Fruit fly (Drosophila melanogaster) whole organism, embryonic: ENCODE measurements around the gene Actn3.

Experiments used
- Ada2b ChIP-seq: fragments of 200-800 bp; sonication (Bioruptor generic); IDR thresholded peaks from 2 replicates; pipeline ENCODE4 v1.3.6; 2022; ENCODE audit warnings: missing biosample characterization, missing genetic modification characterization
- Awh ChIP-seq: fragments of 200-800 bp; sonication (Bioruptor generic); IDR thresholded peaks from 2 replicates; pipeline ENCODE4, ENCODE4 v1.3.6; 2022; ENCODE audit warnings: missing biosample characterization, missing genetic modification characterization
- B-H1 ChIP-seq: fragments of 200-800 bp; sonication (Bioruptor generic); IDR thresholded peaks from 3 replicates; pipeline ENCODE4 v1.3.6; 2022; ENCODE audit warnings: missing biosample characterization, missing genetic modification characterization
- CG10543 ChIP-seq: fragments of 200-800 bp; sonication (Bioruptor generic); optimal IDR thresholded peaks from 3 replicates; lab custom pipeline; 2017; ENCODE audit warnings: missing biosample characterization, mild to moderate bottlenecking, missing genetic modification characterization, moderate library complexity
- CG11560 ChIP-seq: fragments of 200-800 bp; sonication (Bioruptor generic); IDR thresholded peaks from 3 replicates; pipeline ENCODE4 v1.3.6; 2022; ENCODE audit warnings: missing biosample characterization, missing genetic modification characterization
- CG11695 ChIP-seq: fragments of 200-800 bp; sonication (Bioruptor generic); IDR thresholded peaks from 3 replicates; pipeline ENCODE4 v1.3.6; 2022; ENCODE audit warnings: missing biosample characterization, missing genetic modification characterization
- CG12071 ChIP-seq: fragments of 200-800 bp; sonication (Bioruptor generic); optimal IDR thresholded peaks from 3 replicates; lab custom pipeline; 2018; ENCODE audit warnings: missing biosample characterization, mild to moderate bottlenecking, missing genetic modification characterization
- CG13424 ChIP-seq: fragments of 200-800 bp; sonication (Bioruptor generic); optimal IDR thresholded peaks from 2 replicates; lab custom pipeline; 2019; ENCODE audit warnings: missing biosample characterization, mild to moderate bottlenecking, missing genetic modification characterization, moderate library complexity
- CG13624 ChIP-seq: fragments of 200-800 bp; sonication (Bioruptor generic); optimal IDR thresholded peaks from 2 replicates; lab custom pipeline; 2016; ENCODE audit warnings: missing biosample characterization, missing genetic modification characterization
- CG14014 ChIP-seq: fragments of 200-800 bp; sonication (Bioruptor generic); IDR thresholded peaks from 2 replicates; pipeline ENCODE4 v1.3.6; 2022; ENCODE audit warnings: missing biosample characterization, missing genetic modification characterization
- CG15073 ChIP-seq: fragments of 200-800 bp; sonication (Bioruptor generic); optimal IDR thresholded peaks from 2 replicates; lab custom pipeline; 2016; ENCODE audit warnings: missing biosample characterization, missing genetic modification characterization
- CG3163 ChIP-seq: fragments of 200-800 bp; sonication (Bioruptor generic); optimal IDR thresholded peaks from 3 replicates; lab custom pipeline; 2016; ENCODE audit warnings: missing biosample characterization, missing genetic modification characterization
- CG33213 ChIP-seq: fragments of 200-800 bp; sonication (Bioruptor generic); optimal IDR thresholded peaks from 3 replicates; lab custom pipeline; 2016; ENCODE audit warnings: missing biosample characterization, missing genetic modification characterization
- CG3838 ChIP-seq: fragments of 200-800 bp; sonication (Bioruptor generic); optimal IDR thresholded peaks from 3 replicates; lab custom pipeline; 2016; ENCODE audit warnings: missing biosample characterization, missing genetic modification characterization
- CG43689 ChIP-seq: fragments of 200-800 bp; sonication (Bioruptor generic); IDR thresholded peaks from 2 replicates; pipeline ENCODE4 v1.3.6; 2022; ENCODE audit warnings: missing biosample characterization, missing genetic modification characterization
- CG4707 ChIP-seq: fragments of 200-800 bp; sonication (Bioruptor generic); optimal IDR thresholded peaks from 2 replicates; lab custom pipeline; 2018; ENCODE audit warnings: missing biosample characterization, mild to moderate bottlenecking, missing genetic modification characterization, moderate library complexity
- CG5180 ChIP-seq: fragments of 200-800 bp; sonication (Bioruptor generic); optimal IDR thresholded peaks from 3 replicates; lab custom pipeline; 2017; ENCODE audit warnings: missing biosample characterization, missing genetic modification characterization, mild to moderate bottlenecking, moderate library complexity, missing genetic modification reagents
- CG7556 ChIP-seq: fragments of 200-800 bp; sonication (Bioruptor generic); optimal IDR thresholded peaks from 2 replicates; lab custom pipeline; 2017; ENCODE audit warnings: missing biosample characterization, mild to moderate bottlenecking, missing genetic modification characterization
- CG8924 ChIP-seq: fragments of 200-800 bp; optimal IDR thresholded peaks from 3 replicates; lab custom pipeline; 2019; ENCODE audit warnings: missing biosample characterization, mild to moderate bottlenecking, missing genetic modification characterization, moderate library complexity
- Camta ChIP-seq: fragments of 200-800 bp; sonication (Bioruptor generic); optimal IDR thresholded peaks from 2 replicates; lab custom pipeline; 2016; ENCODE audit warnings: missing biosample characterization, missing genetic modification characterization
- Chrac-16 ChIP-seq: fragments of 200-800 bp; sonication (Bioruptor generic); optimal IDR thresholded peaks from 3 replicates; lab custom pipeline; 2016; ENCODE audit warnings: missing biosample characterization, missing genetic modification characterization
- D19A ChIP-seq: fragments of 200-800 bp; optimal IDR thresholded peaks from 3 replicates; lab custom pipeline; 2019; ENCODE audit warnings: missing biosample characterization, mild to moderate bottlenecking, missing genetic modification characterization, moderate library complexity
- Dll ChIP-seq: fragments of 200-800 bp; sonication (Bioruptor generic); IDR thresholded peaks from 4 replicates; pipeline ENCODE4 v1.3.6; 2022; ENCODE audit warnings: missing biosample characterization, missing genetic modification characterization; ENCODE audit not compliant: partially characterized antibody
- Dp ChIP-seq: fragments of 200-800 bp; sonication (Bioruptor generic); optimal IDR thresholded peaks from 2 replicates; lab custom pipeline; 2018; ENCODE audit warnings: missing biosample characterization, mild to moderate bottlenecking, missing genetic modification characterization, moderate library complexity
- Hmr ChIP-seq: fragments of 200-800 bp; sonication (Bioruptor generic); optimal IDR thresholded peaks from 3 replicates; lab custom pipeline; 2017; ENCODE audit warnings: mild to moderate bottlenecking, missing biosample characterization, missing genetic modification reagents, missing genetic modification characterization
- Hr78 ChIP-seq, 2 experiments: fragments of 200-800 bp in 1 of 2; fragments of >200 bp in 1 of 2; sonication (Bioruptor generic) in 1 of 2; optimal IDR thresholded peaks; 2 replicates each; lab custom pipeline; 2017 to 2019; ENCODE audit warnings: missing biosample characterization in 2 of 2, missing genetic modification characterization in 2 of 2, mild to moderate bottlenecking in 1 of 2, moderate library complexity in 1 of 2
- Hsf ChIP-seq: fragments of 200-800 bp; sonication (Bioruptor generic); optimal IDR thresholded peaks from 3 replicates; lab custom pipeline; 2016; ENCODE audit warnings: missing biosample characterization, missing genetic modification characterization
- Sin3A ChIP-seq: fragments of >200 bp; optimal IDR thresholded peaks from 2 replicates; lab custom pipeline; 2018
- ab ChIP-seq: fragments of 200-800 bp; sonication (Bioruptor generic); optimal IDR thresholded peaks from 2 replicates; lab custom pipeline; 2016; ENCODE audit warnings: missing biosample characterization, missing genetic modification characterization
- br ChIP-seq: fragments of >200 bp; optimal IDR thresholded peaks from 2 replicates; lab custom pipeline; 2017
- btn ChIP-seq: fragments of 200-800 bp; sonication (Bioruptor generic); optimal IDR thresholded peaks from 2 replicates; lab custom pipeline; 2016; ENCODE audit warnings: missing biosample characterization, missing genetic modification characterization
- cas ChIP-seq: fragments of 200-800 bp; sonication (Bioruptor generic); IDR thresholded peaks from 2 replicates; pipeline ENCODE4 v1.3.6; 2022; ENCODE audit warnings: missing biosample characterization, missing genetic modification characterization
- ci ChIP-seq: fragments of 200-800 bp; sonication (Bioruptor generic); IDR thresholded peaks from 3 replicates; pipeline ENCODE4 v1.3.6; 2022; ENCODE audit warnings: missing biosample characterization, missing genetic modification characterization
- gce ChIP-seq: fragments of 200-800 bp; sonication (Bioruptor generic); IDR thresholded peaks from 3 replicates; pipeline ENCODE4 v1.3.6; 2022; ENCODE audit warnings: missing biosample characterization, missing genetic modification characterization
- gcm ChIP-seq: fragments of 200-800 bp; sonication (Bioruptor generic); optimal IDR thresholded peaks from 2 replicates; lab custom pipeline; 2019; ENCODE audit warnings: missing biosample characterization, mild to moderate bottlenecking, missing genetic modification characterization, moderate library complexity
- gro ChIP-seq: fragments of 200-800 bp; sonication (Bioruptor generic); optimal IDR thresholded peaks from 2 replicates; lab custom pipeline; 2016; ENCODE audit warnings: missing biosample characterization, missing genetic modification characterization
- hkb ChIP-seq, 2 experiments: fragments of 200-800 bp in 1 of 2; fragments of >200 bp in 1 of 2; sonication (Bioruptor generic) in 1 of 2; IDR thresholded peaks in 1 of 2; optimal IDR thresholded peaks in 1 of 2; 2 replicates each; pipeline versions ENCODE4 v1.3.6 to Lab custom; 2017 to 2022; ENCODE audit warnings: missing biosample characterization in 1 of 2, missing genetic modification characterization in 1 of 2
- ind ChIP-seq: fragments of 200-800 bp; sonication (Bioruptor generic); optimal IDR thresholded peaks from 3 replicates; lab custom pipeline; 2016; ENCODE audit warnings: missing biosample characterization, missing genetic modification characterization
- inv ChIP-seq: fragments of 200-800 bp; sonication (Bioruptor generic); IDR thresholded peaks from 2 replicates; pipeline ENCODE4 v1.3.6; 2022; ENCODE audit warnings: missing biosample characterization, missing genetic modification characterization; ENCODE audit not compliant: partially characterized antibody
- lmd ChIP-seq: fragments of 200-800 bp; sonication (Bioruptor generic); IDR thresholded peaks from 2 replicates; pipeline ENCODE4 v1.3.6; 2022; ENCODE audit warnings: missing biosample characterization, missing genetic modification characterization
- p53 ChIP-seq: fragments of 200-800 bp; sonication (Bioruptor generic); optimal IDR thresholded peaks from 2 replicates; lab custom pipeline; 2016; ENCODE audit warnings: missing biosample characterization, missing genetic modification characterization
- pfk ChIP-seq: fragments of 200-800 bp; sonication (Bioruptor generic); optimal IDR thresholded peaks from 2 replicates; lab custom pipeline; 2018; ENCODE audit warnings: missing biosample characterization, mild to moderate bottlenecking, missing genetic modification characterization, moderate library complexity
- pho ChIP-seq: fragments of 200-800 bp; sonication (Bioruptor generic); optimal IDR thresholded peaks from 2 replicates; lab custom pipeline; 2016; ENCODE audit warnings: missing biosample characterization, missing genetic modification characterization
- slp2 ChIP-seq: fragments of 200-800 bp; sonication (Bioruptor generic); optimal IDR thresholded peaks from 2 replicates; lab custom pipeline; 2016; ENCODE audit warnings: missing biosample characterization, missing genetic modification characterization
- tin ChIP-seq: fragments of 200-800 bp; sonication (Bioruptor generic); optimal IDR thresholded peaks from 3 replicates; lab custom pipeline; 2016; ENCODE audit warnings: missing biosample characterization, missing genetic modification characterization
- trem ChIP-seq: fragments of 200-800 bp; optimal IDR thresholded peaks from 3 replicates; lab custom pipeline; 2019; ENCODE audit warnings: missing biosample characterization, mild to moderate bottlenecking, missing genetic modification characterization, moderate library complexity
- trh ChIP-seq: fragments of 200-800 bp; sonication (Bioruptor generic); optimal IDR thresholded peaks from 2 replicates; lab custom pipeline; 2016; ENCODE audit warnings: missing biosample characterization, missing genetic modification characterization
- tx ChIP-seq: fragments of 200-800 bp; sonication (Bioruptor generic); optimal IDR thresholded peaks from 2 replicates; lab custom pipeline; 2016; ENCODE audit warnings: missing biosample characterization, missing genetic modification characterization
- vfl ChIP-seq: fragments of 200-800 bp; sonication (Bioruptor generic); optimal IDR thresholded peaks from 2 replicates; lab custom pipeline; 2016; ENCODE audit warnings: missing biosample characterization, missing genetic modification characterization
- wek ChIP-seq: fragments of 200-800 bp; sonication (Bioruptor generic); optimal IDR thresholded peaks from 3 replicates; lab custom pipeline; 2018; ENCODE audit warnings: missing biosample characterization, mild to moderate bottlenecking, missing genetic modification characterization, moderate library complexity

Gene Actn3

DNA sequence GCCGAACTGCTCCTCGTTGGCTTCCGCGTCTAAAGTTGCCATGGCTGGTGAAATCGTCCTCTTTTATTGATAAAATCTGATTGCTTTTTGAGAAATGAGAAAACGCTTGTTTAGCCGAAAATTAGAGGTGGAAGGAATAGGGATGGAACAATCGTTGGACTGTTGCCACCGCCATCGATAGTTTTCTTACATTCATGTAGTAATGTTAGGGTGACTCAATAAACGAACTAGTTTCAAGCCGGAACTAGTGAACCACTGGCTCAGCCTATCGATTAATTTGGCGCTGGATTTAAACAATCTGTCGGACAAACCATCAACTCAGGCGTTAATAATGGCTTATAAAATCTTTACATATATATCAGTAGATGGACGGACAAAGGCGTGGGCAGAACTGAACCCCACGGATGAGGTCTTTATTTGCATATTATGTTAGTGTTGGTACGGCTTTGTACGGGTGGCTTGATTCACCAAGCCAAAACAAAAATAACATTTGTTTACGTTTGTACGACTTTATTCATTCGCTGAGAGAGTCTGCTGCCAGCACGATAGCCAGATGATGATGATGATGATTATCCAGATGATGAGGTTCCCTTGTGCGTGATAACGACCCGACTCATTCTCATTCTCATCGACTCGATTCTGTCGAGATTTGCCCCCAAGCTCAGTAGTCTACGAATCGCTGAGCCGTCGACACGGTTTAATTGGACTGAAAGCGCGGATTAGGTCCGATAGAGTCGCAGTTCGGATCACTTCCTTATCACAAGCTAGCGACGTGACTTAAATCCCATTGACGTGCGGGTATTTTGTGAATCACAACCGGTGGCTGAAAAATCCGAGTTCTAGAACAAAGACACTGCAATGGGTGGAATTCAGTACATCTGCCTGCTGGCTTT lies 24.9 kb upstream of the Actn3 start, which contains the start of the genes Sf3a1 and Irc (continued):
- TF ChIP-seq tin (GFP tag; lab: Kevin White, UChicago) = peak; percentile 19
- no peak for TF ChIP-seq cas
- TF ChIP-seq B-H1 (GFP tag; lab: Robert Waterston, UW) = no peak
- TF ChIP-seq Sin3A (lab: Kevin White, UChicago) = peak; percentile 61
- TF ChIP-seq CG13424 (tag; lab: Kevin White, UChicago) = peak; percentile 6
- no peak for TF ChIP-seq pfk (GFP tag; lab: Kevin White, UChicago)
- no peak for TF ChIP-seq CG3838 (GFP tag; lab: Kevin White, UChicago)
- no peak; the same call in 1 of the 2 replicates for TF ChIP-seq lmd (GFP tag; lab: Robert Waterston, UW)
- no peak for TF ChIP-seq CG12071 (GFP tag; lab: Kevin White, UChicago)
- peak in 1 of 2 experiments; percentile 20 for TF ChIP-seq Hr78 (GFP tag; optimal IDR thresholded peaks at IDR 0.05; lab: Kevin White, UChicago)
- peak; percentile 18 for TF ChIP-seq tx
- peak; percentile 62 for TF ChIP-seq CG33213
- peak; percentile 78 for TF ChIP-seq CG10543
- no peak for TF ChIP-seq trh (GFP tag; lab: Kevin White, UChicago)
- TF ChIP-seq Hmr (GFP tag; lab: Kevin White, UChicago) = peak; percentile 9
- TF ChIP-seq Camta (GFP tag; lab: Kevin White, UChicago) = peak; percentile 25
- TF ChIP-seq inv (GFP tag; lab: Robert Waterston, UW) = peak; percentile 94
- TF ChIP-seq CG13624 (GFP tag; lab: Kevin White, UChicago) = peak; percentile 41
- TF ChIP-seq p53 = peak; percentile 53
- no peak for TF ChIP-seq CG5180 (GFP tag; lab: Kevin White, UChicago)
- no peak for TF ChIP-seq ind (GFP tag; lab: Kevin White, UChicago)
- TF ChIP-seq Dp = peak; percentile 96
- no peak for TF ChIP-seq br (lab: Kevin White, UChicago)
- no peak for TF ChIP-seq slp2 (GFP tag; lab: Kevin White, UChicago)
- peak; percentile 96 for TF ChIP-seq Dll (GFP tag; lab: Robert Waterston, UW)
- TF ChIP-seq Chrac-16 = peak; percentile 13
- peak; percentile 52 for TF ChIP-seq gro
- TF ChIP-seq D19A (tag; lab: Kevin White, UChicago) = no peak
- no peak for TF ChIP-seq Awh (GFP tag; lab: Robert Waterston, UW)
- TF ChIP-seq CG11695 (GFP tag; lab: Robert Waterston, UW) = no peak
- peak; percentile 75 for TF ChIP-seq trem (tag; lab: Kevin White, UChicago)
- TF ChIP-seq wek = peak; percentile 98
- peak; percentile 38 for TF ChIP-seq hkb (optimal IDR thresholded peaks at IDR 0.05; lab: Kevin White, UChicago)
- TF ChIP-seq hkb (GFP tag; IDR thresholded peaks at IDR 0.05; lab: Robert Waterston, UW) = 0 out of 2 replicates have a peak, but pooled peaks have one; percentile 27
- TF ChIP-seq pho = peak; percentile 26
- TF ChIP-seq gcm (GFP tag; lab: Kevin White, UChicago) = no peak
- TF ChIP-seq CG8924 = no peak
- peak; percentile 14; the same call in 1 of the 3 replicates for TF ChIP-seq ci (GFP tag; lab: Robert Waterston, UW)
- no peak for TF ChIP-seq CG7556 (GFP tag; lab: Kevin White, UChicago)
- no peak for TF ChIP-seq CG15073 (GFP tag; lab: Kevin White, UChicago)
- TF ChIP-seq CG43689 (GFP tag; lab: Robert Waterston, UW) = no peak
- TF ChIP-seq gce = no peak
- peak; percentile 49 for TF ChIP-seq Hsf (GFP tag; lab: Kevin White, UChicago)
- TF ChIP-seq CG11560 = no peak
- TF ChIP-seq btn (GFP tag; lab: Kevin White, UChicago) = no peak
- TF ChIP-seq Ada2b (GFP tag; lab: Robert Waterston, UW) = no peak; the same call in 1 of the 2 replicates
- TF ChIP-seq vfl = peak; percentile 62
- TF ChIP-seq CG3163 (GFP tag; lab: Kevin White, UChicago) = no peak
- TF ChIP-seq CG4707 = no peak
- no peak for TF ChIP-seq CG14014 (GFP tag; lab: Robert Waterston, UW)
- TF ChIP-seq ab = no peak
